Worm (Caenorhabditis elegans) whole organism, early embryonic: Measurements from ENCODE around the gene gop-3.

ENCODE experiments used
- ama-1 ChIP-seq: fragments of 150-350 bp; optimal IDR thresholded peaks from 2 replicates; lab custom pipeline; 2014
- ceh-36 ChIP-seq: sonication (generic microtip); optimal IDR thresholded peaks from 2 replicates; lab custom pipeline; 2016; ENCODE audit warnings: missing genetic modification characterization, inconsistent platforms, missing compliant biosample characterization
- ets-7 ChIP-seq: sonication (generic microtip); optimal IDR thresholded peaks from 2 replicates; lab custom pipeline; 2016; ENCODE audit warnings: missing genotype, missing genetic modification characterization, missing compliant biosample characterization
- flt-1 ChIP-seq: fragments of 200-800 bp; sonication (Bioruptor generic); IDR thresholded peaks from 2 replicates; pipeline ENCODE4 v1.3.6; 2022; ENCODE audit warnings: missing genetic modification characterization, missing compliant biosample characterization
- hmg-4 ChIP-seq: fragments of 200-800 bp; sonication (Bioruptor generic); optimal IDR thresholded peaks from 2 replicates; lab custom pipeline; 2018; ENCODE audit warnings: mild to moderate bottlenecking, missing genetic modification characterization, missing compliant biosample characterization
- hnd-1 ChIP-seq: sonication (generic microtip); optimal IDR thresholded peaks from 2 replicates; lab custom pipeline; 2016; ENCODE audit warnings: missing genetic modification characterization, missing compliant biosample characterization
- pes-1 ChIP-seq: fragments of 200-800 bp; sonication (Bioruptor generic); IDR thresholded peaks from 2 replicates; pipeline ENCODE4 v1.3.6; 2022; ENCODE audit warnings: missing genetic modification reagents, missing genetic modification characterization, missing compliant biosample characterization
- scrt-1 ChIP-seq: fragments of 200-800 bp; sonication (Bioruptor generic); IDR thresholded peaks from 2 replicates; pipeline ENCODE4 v1.3.6; 2022; ENCODE audit warnings: missing genetic modification characterization, missing compliant biosample characterization
- tbx-11 ChIP-seq: fragments of 200-800 bp; sonication (Bioruptor generic); IDR thresholded peaks from 2 replicates; pipeline ENCODE4 v1.3.6; 2022; ENCODE audit warnings: missing genetic modification characterization, missing compliant biosample characterization

ce11 chrIII:5273396-5273857 lies 12.9 kb downstream of the gop-3 start, which contains the start of gene ztf-8:
- TF ChIP-seq hmg-4 (no peak), ceh-36 (tag; lab: Kevin White, UChicago) (no peak), ets-7 (tag; lab: Kevin White, UChicago) (no peak), tbx-11 (GFP tag; lab: Robert Waterston, UW) (no peak), scrt-1 (GFP tag; lab: Robert Waterston, UW) (no peak), ama-1 (lab: Kevin White, UChicago) (no peak), pes-1 (no peak), hnd-1 (tag; lab: Kevin White, UChicago) (no peak), flt-1 (GFP tag; lab: Robert Waterston, UW) (no peak)
